Fruit fly (Drosophila melanogaster) whole organism, adult: ENCODE data around the gene CG17105.

ENCODE experiments used
- CG5204 ChIP-seq: fragments of 200-800 bp; sonication (Bioruptor generic); optimal IDR thresholded peaks from 2 replicates; lab custom pipeline; 2016; ENCODE audit warnings: missing biosample characterization, missing genetic modification characterization
- Clk ChIP-seq: fragments of 200-800 bp; sonication (Bioruptor generic); optimal IDR thresholded peaks from 2 replicates; lab custom pipeline; 2017; ENCODE audit warnings: missing biosample characterization, missing genetic modification characterization
- cic ChIP-seq: fragments of 200-800 bp; sonication (Bioruptor generic); optimal IDR thresholded peaks from 2 replicates; lab custom pipeline; 2017; ENCODE audit warnings: missing biosample characterization, mild to moderate bottlenecking, missing genetic modification characterization, moderate library complexity
- ovo ChIP-seq: fragments of 200-800 bp; sonication (Bioruptor generic); optimal IDR thresholded peaks from 2 replicates; lab custom pipeline; 2016; ENCODE audit warnings: missing biosample characterization, missing genetic modification characterization
- pad ChIP-seq: fragments of 200-800 bp; sonication (Bioruptor generic); optimal IDR thresholded peaks from 3 replicates; lab custom pipeline; 2017; ENCODE audit warnings: missing biosample characterization, missing genetic modification characterization, mild to moderate bottlenecking, moderate library complexity, missing genetic modification reagents
- tj ChIP-seq: fragments of 200-800 bp; sonication (Bioruptor generic); optimal IDR thresholded peaks from 3 replicates; lab custom pipeline; 2017; ENCODE audit warnings: missing biosample characterization, mild to moderate bottlenecking, missing genetic modification characterization, moderate library complexity

dm6 chr2L:10643671-10644070 is 37.2 kb upstream of the CG17105 start, which contains the start of gene CG18284:
- TF ChIP-seq CG5204 = no peak
- TF ChIP-seq ovo = no peak
- no peak for TF ChIP-seq pad
- TF ChIP-seq cic (GFP tag; lab: Kevin White, UChicago) = no peak
- no peak for TF ChIP-seq Clk (GFP tag; lab: Kevin White, UChicago)
- TF ChIP-seq tj = no peak
